Worm (Caenorhabditis elegans) whole organism, L2 larva: ENCODE measurements around the gene glt-4.

ENCODE experiments used
- ama-1 ChIP-seq: fragments of 150-350 bp; optimal IDR thresholded peaks from 2 replicates; lab custom pipeline; 2018; ENCODE audit warnings: inconsistent platforms
- ceh-82 ChIP-seq: fragments of 150-350 bp; optimal IDR thresholded peaks from 2 replicates; lab custom pipeline; 2014; ENCODE audit warnings: missing biosample characterization, missing genetic modification characterization
- egl-27 ChIP-seq: sonication (generic microtip); optimal IDR thresholded peaks from 3 replicates; lab custom pipeline; 2017; ENCODE audit warnings: missing biosample characterization, missing genetic modification reagents, missing genetic modification characterization
- gmeb-1 ChIP-seq: fragments of 150-350 bp; optimal IDR thresholded peaks from 2 replicates; lab custom pipeline; 2014; ENCODE audit warnings: missing biosample characterization, missing genetic modification characterization
- lin-11 ChIP-seq: fragments of 150-350 bp; sonication (generic microtip); optimal IDR thresholded peaks from 2 replicates; lab custom pipeline; 2014; ENCODE audit warnings: missing biosample characterization, missing genetic modification characterization, inconsistent platforms, mixed read lengths
- nhr-23 ChIP-seq: fragments of 150-350 bp; optimal IDR thresholded peaks from 2 replicates; lab custom pipeline; 2014; ENCODE audit warnings: missing biosample characterization, missing genetic modification reagents, missing genetic modification characterization
- unc-55 ChIP-seq: fragments of 150-350 bp; sonication (generic microtip); optimal IDR thresholded peaks from 3 replicates; lab custom pipeline; 2014; ENCODE audit warnings: missing biosample characterization, missing genetic modification reagents, missing genetic modification characterization

- TF ChIP-seq ama-1 (lab: Kevin White, UChicago) (no peak), ceh-82 (tag; lab: Kevin White, UChicago) (no peak), lin-11 (tag; lab: Kevin White, UChicago) (no peak), gmeb-1 (tag; lab: Kevin White, UChicago) (no peak), unc-55 (GFP tag; lab: Kevin White, UChicago) (no peak), nhr-23 (tag; lab: Kevin White, UChicago) (no peak), egl-27 (no peak)
Observed at ce11 chrX:6427147-6427546, 23.9 kb downstream of the glt-4 start.
